Fruit fly (Drosophila melanogaster) whole organism, adult: ENCODE results near the gene CG43407.

Source experiments
- CG14711 ChIP-seq: fragments of 200-800 bp; sonication (Bioruptor generic); optimal IDR thresholded peaks from 2 replicates; lab custom pipeline; 2018; ENCODE audit warnings: missing biosample characterization, mild to moderate bottlenecking, missing genetic modification characterization, moderate library complexity
- CG7045 ChIP-seq: fragments of 200-800 bp; sonication (Bioruptor generic); optimal IDR thresholded peaks from 2 replicates; lab custom pipeline; 2017; ENCODE audit warnings: missing biosample characterization, mild to moderate bottlenecking, missing genetic modification characterization
- CG7101 ChIP-seq: fragments of 200-800 bp; sonication (Bioruptor generic); optimal IDR thresholded peaks from 2 replicates; lab custom pipeline; 2018; ENCODE audit warnings: missing biosample characterization, mild to moderate bottlenecking, missing genetic modification characterization, moderate library complexity
- Crg-1 ChIP-seq: fragments of 200-800 bp; sonication (Bioruptor generic); optimal IDR thresholded peaks from 2 replicates; lab custom pipeline; 2016; ENCODE audit warnings: missing biosample characterization, missing genetic modification characterization
- Hr96 ChIP-seq: fragments of 200-800 bp; sonication (Bioruptor generic); optimal IDR thresholded peaks from 2 replicates; lab custom pipeline; 2016; ENCODE audit warnings: missing biosample characterization, missing genetic modification characterization
- bab1 ChIP-seq: fragments of 200-800 bp; sonication (Bioruptor generic); optimal IDR thresholded peaks from 3 replicates; lab custom pipeline; 2019; ENCODE audit warnings: missing biosample characterization, mild to moderate bottlenecking, missing genetic modification characterization, moderate library complexity
- kay ChIP-seq: fragments of 200-800 bp; sonication (Bioruptor generic); peaks from one replicate; lab custom pipeline; 2016; ENCODE audit warnings: missing biosample characterization, missing genetic modification characterization, borderline replicate concordance
- ovo ChIP-seq: fragments of 200-800 bp; sonication (Bioruptor generic); optimal IDR thresholded peaks from 2 replicates; lab custom pipeline; 2016; ENCODE audit warnings: missing biosample characterization, missing genetic modification characterization
- tj ChIP-seq: fragments of 200-800 bp; sonication (Bioruptor generic); optimal IDR thresholded peaks from 3 replicates; lab custom pipeline; 2017; ENCODE audit warnings: missing biosample characterization, mild to moderate bottlenecking, missing genetic modification characterization, moderate library complexity

dm6 chr3L:19092125-19093058 is 39.2 kb upstream of the CG43407 start, which contains the start of gene MESR6:
- TF ChIP-seq tj (GFP tag; lab: Kevin White, UChicago) (peak; percentile 39), Hr96 (GFP tag; lab: Kevin White, UChicago) (no peak), kay (GFP tag; lab: Kevin White, UChicago) (no peak), Crg-1 (no peak), bab1 (GFP tag; lab: Kevin White, UChicago) (peak; percentile 44), CG14711 (tag; lab: Kevin White, UChicago) (peak; percentile 77), CG7045 (GFP tag; lab: Kevin White, UChicago) (no peak), ovo (no peak), CG7101 (tag; lab: Kevin White, UChicago) (no peak)
